Fruit fly (Drosophila melanogaster): ENCODE results near the gene Ir75c.

Ir75c gene

dm6 chr3L:17841085-17841606, 18.5 kb upstream of the Ir75c start, which contains the start of gene CG5577 (continued):
- TF ChIP-seq wor (GFP tag; IDR thresholded peaks at IDR 0.05), result no peak
- no peak for TF ChIP-seq ash1 (GFP tag; optimal IDR thresholded peaks at IDR 0.05)
- TF ChIP-seq disco-r (GFP tag; optimal IDR thresholded peaks at IDR 0.05), result no peak
- TF ChIP-seq HLH4C (GFP tag; IDR thresholded peaks at IDR 0.05; ENCODE audit: partially characterized antibody), result peak; percentile 48; the same call in 1 of the 3 replicates
- no peak for TF ChIP-seq wek (GFP tag; optimal IDR thresholded peaks at IDR 0.05)
- TF ChIP-seq CG14965 (GFP tag; optimal IDR thresholded peaks at IDR 0.05; ENCODE audit: borderline replicate concordance), result no peak
- TF ChIP-seq cwo (GFP tag; optimal IDR thresholded peaks at IDR 0.05), result peak; percentile 40
- TF ChIP-seq YL-1 (GFP tag; optimal IDR thresholded peaks at IDR 0.05), result no peak
- no peak for TF ChIP-seq btn (GFP tag; optimal IDR thresholded peaks at IDR 0.05)
- TF ChIP-seq pan (optimal IDR thresholded peaks at IDR 0.05), result no peak
- TF ChIP-seq pan (GFP tag; optimal IDR thresholded peaks at IDR 0.05 in 1 of 2, IDR thresholded peaks at IDR 0.05 in 1 of 2), result no peak
- TF ChIP-seq CG4820 (GFP tag; optimal IDR thresholded peaks at IDR 0.05), result no peak
- TF ChIP-seq Blimp-1 (GFP tag; optimal IDR thresholded peaks at IDR 0.05), result no peak
- no peak for TF ChIP-seq aop (GFP tag; IDR thresholded peaks at IDR 0.05)
- TF ChIP-seq CG8388 (GFP tag; optimal IDR thresholded peaks at IDR 0.05), result no peak
- no peak for TF ChIP-seq ab (GFP tag; optimal IDR thresholded peaks at IDR 0.05)
- TF ChIP-seq gsb-n (tag; optimal IDR thresholded peaks at IDR 0.05), result no peak
- TF ChIP-seq chinmo (GFP tag; IDR thresholded peaks at IDR 0.05; ENCODE audit: partially characterized antibody), result peak; percentile 86; the same call in 3 of the 4 replicates
- no peak for TF ChIP-seq pum (GFP tag; optimal IDR thresholded peaks at IDR 0.05)
- no peak for TF ChIP-seq Lhr (GFP tag; optimal IDR thresholded peaks at IDR 0.05)
- no peak for TF ChIP-seq CG16813 (GFP tag; IDR thresholded peaks at IDR 0.05; ENCODE audit: partially characterized antibody)
- no peak for TF ChIP-seq CG10654 (GFP tag; optimal IDR thresholded peaks at IDR 0.05)
- no peak for TF ChIP-seq NC2β (GFP tag; optimal IDR thresholded peaks at IDR 0.05)
- no peak for TF ChIP-seq ken (GFP tag; IDR thresholded peaks at IDR 0.05)
- no peak for TF ChIP-seq CG12299 (tag; optimal IDR thresholded peaks at IDR 0.05)
- no peak for TF ChIP-seq vfl (GFP tag; optimal IDR thresholded peaks at IDR 0.05)
- TF ChIP-seq bsh (GFP tag; optimal IDR thresholded peaks at IDR 0.05), result no peak
- TF ChIP-seq sens-2 (GFP tag; IDR thresholded peaks at IDR 0.05), result no peak
- TF ChIP-seq ci (GFP tag; IDR thresholded peaks at IDR 0.05), result no peak
- no peak for TF ChIP-seq mld (GFP tag; IDR thresholded peaks at IDR 0.05; ENCODE audit: partially characterized antibody)
- TF ChIP-seq Stat92E (GFP tag; optimal IDR thresholded peaks at IDR 0.05), result no peak
- TF ChIP-seq Optix (GFP tag; IDR thresholded peaks at IDR 0.05), result no peak
- no peak for TF ChIP-seq hth (optimal IDR thresholded peaks at IDR 0.05)
- no peak for TF ChIP-seq Sox100B (GFP tag; optimal IDR thresholded peaks at IDR 0.05)
- TF ChIP-seq Aef1 (GFP tag; IDR thresholded peaks at IDR 0.05), result no peak
- no peak for TF ChIP-seq PHDP (tag; optimal IDR thresholded peaks at IDR 0.05)
- TF ChIP-seq CG10959 (GFP tag; IDR thresholded peaks at IDR 0.05), result no peak
- no peak for TF ChIP-seq CG3847 (GFP tag; IDR thresholded peaks at IDR 0.05)
- peak; percentile 67 for TF ChIP-seq Dll (GFP tag; IDR thresholded peaks at IDR 0.05; ENCODE audit: partially characterized antibody)
- peak; percentile 39; the same call in 1 of the 3 replicates for TF ChIP-seq ase (GFP tag; IDR thresholded peaks at IDR 0.05)
- TF ChIP-seq H15 (GFP tag; IDR thresholded peaks at IDR 0.05), result no peak
- peak; percentile 31 for TF ChIP-seq B-H2 (GFP tag; optimal IDR thresholded peaks at IDR 0.05)
- no peak for TF ChIP-seq CG4854 (GFP tag; optimal IDR thresholded peaks at IDR 0.05)
- no peak for TF ChIP-seq h (optimal IDR thresholded peaks at IDR 0.05)
- no peak for TF ChIP-seq CG6254 (GFP tag; optimal IDR thresholded peaks at IDR 0.05)
- TF ChIP-seq peb (GFP tag; IDR thresholded peaks at IDR 0.05), result no peak
- TF ChIP-seq hkb (optimal IDR thresholded peaks at IDR 0.05), result no peak
- no peak for TF ChIP-seq hkb (GFP tag; IDR thresholded peaks at IDR 0.05)
- peak; percentile 78 for TF ChIP-seq Deaf1 (tag; optimal IDR thresholded peaks at IDR 0.05)
- TF ChIP-seq unc-4 (GFP tag; IDR thresholded peaks at IDR 0.05; ENCODE audit: partially characterized antibody), result peak; percentile 75
- TF ChIP-seq insv (GFP tag; optimal IDR thresholded peaks at IDR 0.05), result no peak
- no peak for TF ChIP-seq klu (GFP tag; IDR thresholded peaks at IDR 0.05)

Measured in whole organism, embryonic.